Worm (Caenorhabditis elegans): ENCODE results near the gene srxa-4.

ce11 chrV:7402355-7402754 lies 17.9 kb upstream of the srxa-4 start, which contains the start of gene srj-13:
- TF ChIP-seq R02D3.7 (tag; optimal IDR thresholded peaks at IDR 0.05) (no peak), snpc-4 (tag; optimal IDR thresholded peaks at IDR 0.05) (no peak), nhr-11 (tag; optimal IDR thresholded peaks at IDR 0.05) (no peak), ceh-28 (tag; optimal IDR thresholded peaks at IDR 0.05) (no peak), ceh-82 (tag; optimal IDR thresholded peaks at IDR 0.05) (no peak), zag-1 (tag; optimal IDR thresholded peaks at IDR 0.05) (no peak), nhr-76 (tag; optimal IDR thresholded peaks at IDR 0.05) (no peak), unc-62 (GFP tag; optimal IDR thresholded peaks at IDR 0.05) (no peak)

Data from whole organism, L3 larva.